Fruit fly (Drosophila melanogaster): ENCODE measurements around the gene Whamy.

Gene Whamy

DNA sequence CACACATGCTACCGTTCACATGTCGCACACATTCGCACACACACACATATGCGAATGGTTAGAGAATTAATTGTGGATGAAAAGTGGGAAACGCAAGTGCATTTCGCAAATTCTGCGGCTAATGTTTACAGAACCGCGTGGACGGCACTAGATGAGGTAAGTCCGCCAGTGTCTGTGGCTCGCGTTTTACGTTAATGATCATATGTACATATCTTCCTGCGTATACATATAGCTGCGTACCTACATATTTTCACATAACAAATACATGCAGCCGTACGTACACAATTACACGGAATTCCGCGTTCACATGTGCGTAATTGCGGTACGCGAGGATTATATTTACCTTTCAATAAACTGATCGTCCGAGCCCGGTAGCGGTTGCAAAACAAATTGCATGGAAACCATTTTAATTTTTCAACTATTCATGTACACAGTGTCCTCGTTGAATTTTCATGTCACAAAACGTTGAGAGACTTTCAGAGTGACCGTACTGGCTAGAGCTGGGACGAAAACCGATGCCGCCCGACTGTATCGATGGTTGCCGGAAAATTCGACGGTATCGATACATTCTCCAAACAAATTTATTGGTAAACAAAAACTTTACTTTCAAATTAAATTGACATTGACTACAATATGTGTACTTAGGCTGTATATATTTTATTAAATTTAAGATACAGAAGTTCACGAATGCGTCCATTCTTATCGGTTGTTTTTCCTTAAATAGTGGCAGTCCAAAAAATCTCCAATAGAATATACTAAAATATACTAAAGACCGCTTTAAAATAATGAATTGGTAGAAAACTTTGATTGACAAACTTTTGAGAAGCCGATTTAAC lies 48.9 kb downstream of the Whamy start, which contains the start of gene hyd (continued):
- TF ChIP-seq knrl (GFP tag; IDR thresholded peaks at IDR 0.05; ENCODE audit: partially characterized antibody) = peak; percentile 84
- TF ChIP-seq CG15514 (GFP tag; optimal IDR thresholded peaks at IDR 0.05) = no peak
- TF ChIP-seq Lhr (GFP tag; optimal IDR thresholded peaks at IDR 0.05) = peak; percentile 54
- no peak for TF ChIP-seq sima (GFP tag; optimal IDR thresholded peaks at IDR 0.05)
- TF ChIP-seq Sry-δ (GFP tag; optimal IDR thresholded peaks at IDR 0.05) = peak; percentile 91
- no peak for TF ChIP-seq Oaz (GFP tag; IDR thresholded peaks at IDR 0.05)
- TF ChIP-seq Dp (GFP tag; optimal IDR thresholded peaks at IDR 0.05) = peak; percentile 57
- peak; percentile 83 for TF ChIP-seq CG9437 (GFP tag; optimal IDR thresholded peaks at IDR 0.05)
- peak; percentile 88 for TF ChIP-seq CG9797 (GFP tag; optimal IDR thresholded peaks at IDR 0.05)
- no peak for TF ChIP-seq grn (GFP tag; optimal IDR thresholded peaks at IDR 0.05)
- peak; percentile 83 for TF ChIP-seq pzg (GFP tag; optimal IDR thresholded peaks at IDR 0.05)
- TF ChIP-seq insv (GFP tag; optimal IDR thresholded peaks at IDR 0.05) = peak in 1 of 2 experiments; percentile 14
- no peak for TF ChIP-seq CG9727 (GFP tag; optimal IDR thresholded peaks at IDR 0.05)
- no peak for TF ChIP-seq Kr (GFP tag; optimal IDR thresholded peaks at IDR 0.05)
- peak; percentile 84 for TF ChIP-seq HLH4C (GFP tag; IDR thresholded peaks at IDR 0.05; ENCODE audit: partially characterized antibody)
- peak; percentile 79 for TF ChIP-seq inv (GFP tag; IDR thresholded peaks at IDR 0.05; ENCODE audit: partially characterized antibody)
- TF ChIP-seq Dref (GFP tag; IDR thresholded peaks at IDR 0.05) = peak; percentile 89
- TF ChIP-seq CG10959 (GFP tag; IDR thresholded peaks at IDR 0.05) = no peak
- peak; percentile 80 for TF ChIP-seq CG2116 (GFP tag; optimal IDR thresholded peaks at IDR 0.05)
- peak; percentile 51; the same call in 1 of the 2 replicates for TF ChIP-seq E2f2 (GFP tag; IDR thresholded peaks at IDR 0.05)
- TF ChIP-seq CG12071 (GFP tag; optimal IDR thresholded peaks at IDR 0.05) = no peak
- no peak for TF ChIP-seq tin (GFP tag; optimal IDR thresholded peaks at IDR 0.05)
- peak; percentile 24 for TF ChIP-seq CG16863 (GFP tag; optimal IDR thresholded peaks at IDR 0.05)
- peak; percentile 82 for TF ChIP-seq bbx (GFP tag; IDR thresholded peaks at IDR 0.05; ENCODE audit: partially characterized antibody)
- TF ChIP-seq CG6765 (GFP tag; optimal IDR thresholded peaks at IDR 0.05) = no peak
- TF ChIP-seq sd (tag; optimal IDR thresholded peaks at IDR 0.05) = no peak
- TF ChIP-seq shn (GFP tag; optimal IDR thresholded peaks at IDR 0.05) = no peak
- no peak for TF ChIP-seq kni (GFP tag; optimal IDR thresholded peaks at IDR 0.05)
- TF ChIP-seq Scr (GFP tag; IDR thresholded peaks at IDR 0.05; ENCODE audit: partially characterized antibody) = peak; percentile 88
- TF ChIP-seq zen2 (GFP tag; IDR thresholded peaks at IDR 0.05; ENCODE audit: partially characterized antibody) = peak; percentile 66
- no peak for TF ChIP-seq NfI (GFP tag; optimal IDR thresholded peaks at IDR 0.05)
- TF ChIP-seq CG17829 (tag; optimal IDR thresholded peaks at IDR 0.05) = peak; percentile 53
- no peak for TF ChIP-seq emc (GFP tag; optimal IDR thresholded peaks at IDR 0.05)
- TF ChIP-seq CG3847 (GFP tag; IDR thresholded peaks at IDR 0.05) = no peak
- TF ChIP-seq cas (GFP tag; IDR thresholded peaks at IDR 0.05) = no peak
- peak; percentile 73 for TF ChIP-seq hbn (GFP tag; IDR thresholded peaks at IDR 0.05; ENCODE audit: partially characterized antibody)
- TF ChIP-seq CG6254 (GFP tag; optimal IDR thresholded peaks at IDR 0.05) = no peak
- peak; percentile 84 for TF ChIP-seq CG8478 (optimal IDR thresholded peaks at IDR 0.05)
- TF ChIP-seq Bgb (GFP tag; IDR thresholded peaks at IDR 0.05; ENCODE audit: partially characterized antibody) = peak; percentile 85
- TF ChIP-seq pita (GFP tag; optimal IDR thresholded peaks at IDR 0.05) = peak; percentile 29
- TF ChIP-seq CG10267 (tag; optimal IDR thresholded peaks at IDR 0.05) = peak; percentile 43
- no peak for TF ChIP-seq Dip3 (GFP tag; optimal IDR thresholded peaks at IDR 0.05)
- TF ChIP-seq CG2129 (GFP tag; IDR thresholded peaks at IDR 0.05; ENCODE audit: partially characterized antibody) = peak; percentile 77
- no peak for TF ChIP-seq D19A (tag; optimal IDR thresholded peaks at IDR 0.05)
- TF ChIP-seq CG15479 (GFP tag; optimal IDR thresholded peaks at IDR 0.05) = peak; percentile 56
- TF ChIP-seq CG31388 (GFP tag; optimal IDR thresholded peaks at IDR 0.05) = no peak
- no peak for TF ChIP-seq toy (GFP tag; IDR thresholded peaks at IDR 0.05)
- peak; percentile 70 for TF ChIP-seq Sin3A (optimal IDR thresholded peaks at IDR 0.05)
- no peak for TF ChIP-seq CG12236 (GFP tag; optimal IDR thresholded peaks at IDR 0.05)

Data from whole organism, embryonic.